Fruit fly (Drosophila melanogaster) whole organism, embryonic: ENCODE measurements around the gene PIG-C.

Experiments used
- BtbVII ChIP-seq: fragments of 200-800 bp; sonication (Bioruptor generic); optimal IDR thresholded peaks from 3 replicates; lab custom pipeline; 2017; ENCODE audit warnings: missing biosample characterization, mild to moderate bottlenecking, missing genetic modification characterization
- CG10959 ChIP-seq: fragments of 200-800 bp; sonication (Bioruptor generic); IDR thresholded peaks from 2 replicates; pipeline ENCODE4 v1.3.6; 2022; ENCODE audit warnings: missing biosample characterization, missing genetic modification characterization
- CG11398 ChIP-seq: fragments of 200-800 bp; sonication (Bioruptor generic); optimal IDR thresholded peaks from 2 replicates; lab custom pipeline; 2016; ENCODE audit warnings: missing biosample characterization, missing genetic modification characterization
- CG11504 ChIP-seq: fragments of 200-800 bp; sonication (Bioruptor generic); optimal IDR thresholded peaks from 3 replicates; lab custom pipeline; 2019; ENCODE audit warnings: missing biosample characterization, mild to moderate bottlenecking, missing genetic modification characterization, moderate library complexity
- CG12155 ChIP-seq: fragments of 200-800 bp; sonication (Bioruptor generic); optimal IDR thresholded peaks from 3 replicates; lab custom pipeline; 2016; ENCODE audit warnings: missing biosample characterization, missing genetic modification characterization
- CG14667 ChIP-seq: fragments of 200-800 bp; sonication (Bioruptor generic); IDR thresholded peaks from 2 replicates; pipeline ENCODE4 v1.3.6; 2022; ENCODE audit warnings: missing biosample characterization, missing genetic modification characterization
- CG14965 ChIP-seq: fragments of 200-800 bp; sonication (Bioruptor generic); optimal IDR thresholded peaks from 2 replicates; lab custom pipeline; 2016; ENCODE audit warnings: missing biosample characterization, missing genetic modification characterization, borderline replicate concordance
- CG1647 ChIP-seq: fragments of 200-800 bp; sonication (Bioruptor generic); optimal IDR thresholded peaks from 3 replicates; lab custom pipeline; 2016; ENCODE audit warnings: missing biosample characterization, missing genetic modification characterization
- CG17829 ChIP-seq: fragments of 200-800 bp; optimal IDR thresholded peaks from 2 replicates; lab custom pipeline; 2019; ENCODE audit warnings: missing biosample characterization, mild to moderate bottlenecking, missing genetic modification characterization, moderate library complexity
- CG18011 ChIP-seq: fragments of 200-800 bp; sonication (Bioruptor generic); optimal IDR thresholded peaks from 2 replicates; lab custom pipeline; 2017; ENCODE audit warnings: missing biosample characterization, missing genetic modification characterization, mild to moderate bottlenecking, moderate library complexity, missing genotype
- CG18262 ChIP-seq: fragments of 200-800 bp; optimal IDR thresholded peaks from 3 replicates; lab custom pipeline; 2019; ENCODE audit warnings: missing biosample characterization, mild to moderate bottlenecking, missing genetic modification characterization, moderate library complexity
- CG2129 ChIP-seq: fragments of 200-800 bp; sonication (Bioruptor generic); IDR thresholded peaks from 2 replicates; pipeline ENCODE4 v1.3.6; 2022; ENCODE audit warnings: missing biosample characterization, missing genetic modification characterization; ENCODE audit not compliant: partially characterized antibody
- CG32532 ChIP-seq: fragments of 200-800 bp; sonication (Bioruptor generic); IDR thresholded peaks from 2 replicates; pipeline ENCODE4 v1.3.6; 2022; ENCODE audit warnings: missing biosample characterization, missing genetic modification characterization
- CG3407 ChIP-seq: fragments of 200-800 bp; sonication (Bioruptor generic); optimal IDR thresholded peaks from 2 replicates; lab custom pipeline; 2018; ENCODE audit warnings: missing biosample characterization, mild to moderate bottlenecking, missing genetic modification characterization
- CG34422 ChIP-seq: fragments of 200-800 bp; sonication (Bioruptor generic); IDR thresholded peaks from 3 replicates; pipeline ENCODE4 v1.3.6; 2022; ENCODE audit warnings: missing biosample characterization, missing genetic modification characterization
- CG3847 ChIP-seq: fragments of 200-800 bp; sonication (Bioruptor generic); IDR thresholded peaks from 2 replicates; pipeline ENCODE4 v1.3.6; 2022; ENCODE audit warnings: missing biosample characterization, missing genetic modification characterization
- CG4424 ChIP-seq: fragments of 200-800 bp; sonication (Bioruptor generic); optimal IDR thresholded peaks from 3 replicates; lab custom pipeline; 2016; ENCODE audit warnings: missing biosample characterization, missing genetic modification characterization
- CG8765 ChIP-seq: fragments of 200-800 bp; sonication (Bioruptor generic); IDR thresholded peaks from 2 replicates; pipeline ENCODE4 v1.3.6; 2022; ENCODE audit warnings: missing biosample characterization, missing genetic modification characterization
- CTCF ChIP-seq: fragments of 200-800 bp; sonication (Bioruptor generic); optimal IDR thresholded peaks from 2 replicates; lab custom pipeline; 2017; ENCODE audit warnings: missing biosample characterization, mild to moderate bottlenecking, missing genetic modification characterization, moderate library complexity
- Elba2 ChIP-seq: fragments of 200-800 bp; sonication (Bioruptor generic); optimal IDR thresholded peaks from 3 replicates; lab custom pipeline; 2016; ENCODE audit warnings: missing biosample characterization, missing genetic modification characterization
- Hr51 ChIP-seq, 2 experiments: fragments of 200-800 bp; sonication (Bioruptor generic); optimal IDR thresholded peaks; 2 replicates in 1 of 2; 3 replicates in 1 of 2; lab custom pipeline; 2016 to 2018; ENCODE audit warnings: missing biosample characterization in 2 of 2, missing genetic modification characterization in 2 of 2, mild to moderate bottlenecking in 1 of 2, moderate library complexity in 1 of 2
- Hr78 ChIP-seq, 2 experiments: fragments of 200-800 bp in 1 of 2; fragments of >200 bp in 1 of 2; sonication (Bioruptor generic) in 1 of 2; optimal IDR thresholded peaks; 2 replicates each; lab custom pipeline; 2017 to 2019; ENCODE audit warnings: missing biosample characterization in 2 of 2, missing genetic modification characterization in 2 of 2, mild to moderate bottlenecking in 1 of 2, moderate library complexity in 1 of 2
- Lpt ChIP-seq: fragments of >200 bp; optimal IDR thresholded peaks from 2 replicates; lab custom pipeline; 2018; ENCODE audit warnings: missing biosample characterization, missing genetic modification characterization
- Nf-YA ChIP-seq: fragments of 200-800 bp; sonication (Bioruptor generic); IDR thresholded peaks from 2 replicates; pipeline ENCODE4 v1.3.6; 2022; ENCODE audit warnings: missing biosample characterization, missing genetic modification characterization
- Oaz ChIP-seq: fragments of 200-800 bp; sonication (Bioruptor generic); IDR thresholded peaks from 2 replicates; pipeline ENCODE4 v1.3.6; 2022; ENCODE audit warnings: missing biosample characterization, missing genetic modification characterization
- Side ChIP-seq: fragments of 200-800 bp; sonication (Bioruptor generic); optimal IDR thresholded peaks from 2 replicates; lab custom pipeline; 2016; ENCODE audit warnings: missing biosample characterization, missing genetic modification characterization
- Sox100B ChIP-seq: fragments of 200-800 bp; sonication (Bioruptor generic); optimal IDR thresholded peaks from 3 replicates; lab custom pipeline; 2018; ENCODE audit warnings: missing biosample characterization, mild to moderate bottlenecking, missing genetic modification characterization
- Spps ChIP-seq: fragments of 200-800 bp; sonication (Bioruptor generic); optimal IDR thresholded peaks from 2 replicates; lab custom pipeline; 2018; ENCODE audit warnings: missing biosample characterization, mild to moderate bottlenecking, missing genetic modification characterization
- Ssrp ChIP-seq: fragments of 200-800 bp; sonication (Bioruptor generic); optimal IDR thresholded peaks from 2 replicates; lab custom pipeline; 2018; ENCODE audit warnings: missing biosample characterization, mild to moderate bottlenecking, missing genetic modification characterization, moderate library complexity
- YL-1 ChIP-seq: fragments of 200-800 bp; sonication (Bioruptor generic); optimal IDR thresholded peaks from 3 replicates; lab custom pipeline; 2017; ENCODE audit warnings: missing biosample characterization, mild to moderate bottlenecking, missing genetic modification characterization
- ab ChIP-seq: fragments of 200-800 bp; sonication (Bioruptor generic); optimal IDR thresholded peaks from 2 replicates; lab custom pipeline; 2016; ENCODE audit warnings: missing biosample characterization, missing genetic modification characterization
- br ChIP-seq: fragments of >200 bp; optimal IDR thresholded peaks from 2 replicates; lab custom pipeline; 2017
- chm ChIP-seq: fragments of 200-800 bp; sonication (Bioruptor generic); IDR thresholded peaks from 2 replicates; pipeline ENCODE4 v1.3.6; 2022; ENCODE audit warnings: missing biosample characterization, missing genetic modification characterization
- croc ChIP-seq: fragments of 200-800 bp; sonication (Bioruptor generic); conservative IDR thresholded peaks from 3 replicates; pipeline ENCODE4 v1.3.6; 2022; ENCODE audit warnings: missing biosample characterization, missing genetic modification characterization
- cwo ChIP-seq: fragments of 200-800 bp; sonication (Bioruptor generic); optimal IDR thresholded peaks from 3 replicates; lab custom pipeline; 2017; ENCODE audit warnings: missing biosample characterization, missing genetic modification characterization, mild to moderate bottlenecking, moderate library complexity, missing genetic modification reagents
- eyg ChIP-seq: fragments of 200-800 bp; sonication (Bioruptor generic); optimal IDR thresholded peaks from 3 replicates; lab custom pipeline; 2016; ENCODE audit warnings: missing biosample characterization, missing genetic modification characterization
- gem ChIP-seq: fragments of 200-800 bp; sonication (Bioruptor generic); optimal IDR thresholded peaks from 2 replicates; lab custom pipeline; 2019; ENCODE audit warnings: missing biosample characterization, mild to moderate bottlenecking, missing genetic modification characterization, moderate library complexity
- gfzf ChIP-seq: fragments of 200-800 bp; sonication (Bioruptor generic); optimal IDR thresholded peaks from 2 replicates; lab custom pipeline; 2016; ENCODE audit warnings: missing biosample characterization, mild to moderate bottlenecking, missing genetic modification characterization, moderate library complexity
- insv ChIP-seq, 2 experiments: fragments of 200-800 bp; sonication (Bioruptor generic); optimal IDR thresholded peaks; 3 replicates each; lab custom pipeline; 2016 to 2018; ENCODE audit warnings: missing biosample characterization in 2 of 2, missing genetic modification characterization in 2 of 2
- lola ChIP-seq, 3 experiments: fragments of >200 bp in 2 of 3; fragments of 200-800 bp in 1 of 3; sonication (Bioruptor generic) in 1 of 3; optimal IDR thresholded peaks; 2 replicates each; lab custom pipeline; 2017 to 2019; ENCODE audit warnings: missing biosample characterization in 3 of 3, missing genetic modification characterization in 3 of 3, mild to moderate bottlenecking in 1 of 3, moderate library complexity in 1 of 3
- nmo ChIP-seq: fragments of 200-800 bp; sonication (Bioruptor generic); optimal IDR thresholded peaks from 2 replicates; lab custom pipeline; 2018; ENCODE audit warnings: missing biosample characterization, mild to moderate bottlenecking, missing genetic modification characterization, moderate library complexity
- peb ChIP-seq: fragments of 200-800 bp; sonication (Bioruptor generic); IDR thresholded peaks from 2 replicates; pipeline ENCODE4 v1.3.6; 2022; ENCODE audit warnings: missing biosample characterization, missing genetic modification characterization
- prd ChIP-seq, 3 experiments: fragments of >200 bp in 2 of 3; fragments of 200-800 bp in 1 of 3; sonication (Bioruptor generic) in 1 of 3; optimal IDR thresholded peaks in 2 of 3; IDR thresholded peaks in 1 of 3; 2 replicates in 2 of 3; 3 replicates in 1 of 3; pipeline versions ENCODE4 v1.3.6 to Lab custom; 2017 to 2022; ENCODE audit warnings: missing biosample characterization in 1 of 3, missing genetic modification characterization in 1 of 3
- ro ChIP-seq: fragments of 200-800 bp; sonication (Bioruptor generic); IDR thresholded peaks from 2 replicates; pipeline ENCODE4 v1.3.6; 2022; ENCODE audit warnings: missing biosample characterization, missing genetic modification characterization
- sob ChIP-seq: fragments of 200-800 bp; sonication (Bioruptor generic); IDR thresholded peaks from 2 replicates; pipeline ENCODE4 v1.3.6; 2022; ENCODE audit warnings: missing biosample characterization, missing genetic modification characterization
- sqz ChIP-seq: fragments of 200-800 bp; sonication (Bioruptor generic); optimal IDR thresholded peaks from 3 replicates; lab custom pipeline; 2018; ENCODE audit warnings: missing biosample characterization, mild to moderate bottlenecking, missing genetic modification characterization
- sr ChIP-seq: fragments of 200-800 bp; sonication (Bioruptor generic); IDR thresholded peaks from 3 replicates; pipeline ENCODE4 v1.3.6; 2022; ENCODE audit warnings: missing biosample characterization, missing genetic modification characterization
- tin ChIP-seq: fragments of 200-800 bp; sonication (Bioruptor generic); optimal IDR thresholded peaks from 3 replicates; lab custom pipeline; 2016; ENCODE audit warnings: missing biosample characterization, missing genetic modification characterization
- vvl ChIP-seq: fragments of 200-800 bp; sonication (Bioruptor generic); IDR thresholded peaks from 2 replicates; pipeline ENCODE4 v1.3.6; 2022; ENCODE audit warnings: missing biosample characterization, missing genetic modification characterization
- zen ChIP-seq: fragments of 200-800 bp; sonication (Bioruptor generic); optimal IDR thresholded peaks from 3 replicates; lab custom pipeline; 2018; ENCODE audit warnings: missing biosample characterization, mild to moderate bottlenecking, missing genetic modification characterization, moderate library complexity

The PIG-C gene

DNA sequence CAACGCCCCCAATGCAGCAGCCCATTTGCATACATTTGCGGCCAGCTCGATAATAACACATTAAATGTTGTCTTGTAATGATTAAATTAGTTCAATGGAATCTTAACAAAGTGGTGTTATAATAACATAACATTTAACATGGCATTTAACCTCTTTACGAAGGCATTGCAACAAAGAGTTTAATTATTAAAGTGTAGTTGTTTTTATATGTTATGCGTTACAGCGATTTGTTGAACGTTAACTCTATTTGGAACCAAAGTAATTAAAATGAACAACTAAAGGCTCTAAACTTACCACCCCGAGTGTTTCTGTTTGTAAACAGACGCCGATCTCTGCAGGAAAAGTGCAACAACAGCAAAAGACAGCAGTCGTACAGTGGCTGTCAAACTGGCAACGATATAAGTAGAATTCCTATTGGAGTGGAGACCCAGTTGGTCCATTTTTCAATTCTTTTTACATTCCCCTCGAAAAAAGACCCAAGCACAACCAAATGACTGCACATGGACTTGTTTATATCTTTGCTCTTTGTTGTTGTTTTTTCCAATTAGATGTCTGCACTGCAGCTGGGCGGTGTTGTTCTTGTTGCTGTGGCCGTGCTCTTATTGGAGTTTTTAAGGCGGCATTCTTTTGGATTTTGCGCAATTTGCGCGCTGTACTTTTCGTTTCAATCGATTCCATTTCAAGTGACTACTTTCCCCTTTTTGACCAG, 20.0 kb upstream of the PIG-C start (continued):
- no peak for TF ChIP-seq chm (GFP tag; lab: Robert Waterston, UW)
- TF ChIP-seq tin (GFP tag; lab: Kevin White, UChicago) = no peak
- no peak for TF ChIP-seq CG3407 (GFP tag; lab: Kevin White, UChicago)
- TF ChIP-seq CG32532 = no peak
- TF ChIP-seq br = no peak
- no peak for TF ChIP-seq Side (GFP tag; lab: Kevin White, UChicago)
- TF ChIP-seq insv (GFP tag; optimal IDR thresholded peaks at IDR 0.05; lab: Kevin White, UChicago) = peak; percentile 97 to 99
- no peak for TF ChIP-seq YL-1 (GFP tag; lab: Kevin White, UChicago)
- TF ChIP-seq Ssrp (tag; lab: Kevin White, UChicago) = peak; percentile 39
- peak; percentile 91 for TF ChIP-seq Elba2
- no peak for TF ChIP-seq CG17829 (tag; lab: Kevin White, UChicago)
- TF ChIP-seq sqz (GFP tag; lab: Kevin White, UChicago) = no peak
- TF ChIP-seq gfzf = no peak
- no peak for TF ChIP-seq CG14965 (GFP tag; lab: Kevin White, UChicago)
- no peak for TF ChIP-seq sob (GFP tag; lab: Robert Waterston, UW)
- no peak for TF ChIP-seq Nf-YA
- no peak for TF ChIP-seq ro (GFP tag; lab: Robert Waterston, UW)
- no peak for TF ChIP-seq CG11398 (GFP tag; lab: Kevin White, UChicago)
- no peak for TF ChIP-seq BtbVII
- no peak for TF ChIP-seq Spps (tag; lab: Kevin White, UChicago)
- no peak for TF ChIP-seq vvl (GFP tag; lab: Robert Waterston, UW)
- TF ChIP-seq gem (tag; lab: Kevin White, UChicago) = peak; percentile 25
- no peak for TF ChIP-seq cwo
- no peak for TF ChIP-seq CG18011
- TF ChIP-seq CG11504 (tag; lab: Kevin White, UChicago) = no peak
- TF ChIP-seq nmo (GFP tag; lab: Kevin White, UChicago) = peak; percentile 38
- no peak for TF ChIP-seq CG1647 (GFP tag; lab: Kevin White, UChicago)
- no peak for TF ChIP-seq Oaz (GFP tag; lab: Robert Waterston, UW)
- TF ChIP-seq Hr78 (GFP tag; optimal IDR thresholded peaks at IDR 0.05; lab: Kevin White, UChicago) = no peak
- TF ChIP-seq prd (optimal IDR thresholded peaks at IDR 0.05; lab: Kevin White, UChicago) = no peak
- no peak for TF ChIP-seq prd (GFP tag; IDR thresholded peaks at IDR 0.05; lab: Robert Waterston, UW)
- TF ChIP-seq lola (GFP tag; optimal IDR thresholded peaks at IDR 0.05; lab: Kevin White, UChicago) = peak in 1 of 3 experiments; percentile 13
- TF ChIP-seq CG2129 (GFP tag; lab: Robert Waterston, UW) = no peak
- TF ChIP-seq CG18262 (tag; lab: Kevin White, UChicago) = peak; percentile 48
- TF ChIP-seq CG14667 (GFP tag; lab: Robert Waterston, UW) = no peak
- TF ChIP-seq Sox100B (GFP tag; lab: Kevin White, UChicago) = no peak
- no peak for TF ChIP-seq CG3847 (GFP tag; lab: Robert Waterston, UW)
- no peak for TF ChIP-seq CG12155 (GFP tag; lab: Kevin White, UChicago)
- TF ChIP-seq Hr51 (GFP tag; optimal IDR thresholded peaks at IDR 0.05; lab: Kevin White, UChicago) = no peak
- peak; percentile 47 for TF ChIP-seq zen (tag; lab: Kevin White, UChicago)
- no peak for TF ChIP-seq peb (GFP tag; lab: Robert Waterston, UW)
- TF ChIP-seq CTCF (GFP tag; lab: Kevin White, UChicago) = no peak
- no peak for TF ChIP-seq CG10959 (GFP tag; lab: Robert Waterston, UW)
- TF ChIP-seq CG8765 = no peak
- no peak for TF ChIP-seq Lpt (GFP tag; lab: Kevin White, UChicago)
- TF ChIP-seq eyg = no peak
- no peak for TF ChIP-seq CG34422 (GFP tag; lab: Robert Waterston, UW)
- no peak for TF ChIP-seq sr (GFP tag; lab: Robert Waterston, UW)
- TF ChIP-seq ab (GFP tag; lab: Kevin White, UChicago) = no peak
- peak; percentile 7 for TF ChIP-seq CG4424 (GFP tag; lab: Kevin White, UChicago)
- peak; percentile 23; the same call in 1 of the 3 replicates for TF ChIP-seq croc (GFP tag; lab: Robert Waterston, UW)
